Worm (Caenorhabditis elegans): ENCODE measurements around the gene srg-1.
A peak's percentile ranks its signal among the peaks of the same experiment; 100 is the strongest.

The srg-1 gene

ce11 chrIII:6278301-6278827 lies 20.2 kb upstream of the srg-1 start, which contains the start of gene C18F10.7 (continued):
- TF ChIP-seq rcor-1 (GFP tag; IDR thresholded peaks at IDR 0.05) (no peak), cebp-1 (GFP tag; IDR thresholded peaks at IDR 0.05) (peak; percentile 54; the same call in 1 of the 2 replicates), cebp-1 (tag; optimal IDR thresholded peaks at IDR 0.05) (peak; percentile 86), ceh-27 (GFP tag; optimal IDR thresholded peaks at IDR 0.05) (no peak), akir-1 (GFP tag; optimal IDR thresholded peaks at IDR 0.05) (no peak), D2030.7 (GFP tag; IDR thresholded peaks at IDR 0.05) (peak; percentile 58), chd-7 (tag; optimal IDR thresholded peaks at IDR 0.05) (no peak), lin-54 (GFP tag; optimal IDR thresholded peaks at IDR 0.05) (peak; percentile 60), ama-1 (optimal IDR thresholded peaks at IDR 0.05) (no peak), ama-1 (GFP tag; optimal IDR thresholded peaks at IDR 0.05) (no peak), nhr-27 (tag; optimal IDR thresholded peaks at IDR 0.05) (no peak), mcd-1 (GFP tag; IDR thresholded peaks at IDR 0.05) (peak; percentile 66; the same call in 1 of the 2 replicates), snpc-3.4 (tag; optimal IDR thresholded peaks at IDR 0.05) (peak; percentile 70), nhr-80 (tag; optimal IDR thresholded peaks at IDR 0.05) (peak; percentile 8), egl-18 (GFP tag; IDR thresholded peaks at IDR 0.05) (no peak), madf-6 (GFP tag; IDR thresholded peaks at IDR 0.05) (peak; percentile 82), ztf-6 (GFP tag; IDR thresholded peaks at IDR 0.05) (no peak), K12H6.12 (tag; optimal IDR thresholded peaks at IDR 0.05) (no peak), Y56A3A.18 (GFP tag; IDR thresholded peaks at IDR 0.05) (no peak), nfya-1 (tag; optimal IDR thresholded peaks at IDR 0.05; ENCODE audit: borderline replicate concordance, insufficient read depth) (no peak), snpc-1.3 (tag; optimal IDR thresholded peaks at IDR 0.05; ENCODE audit: insufficient read depth) (peak; percentile 83), nfya-2 (GFP tag; IDR thresholded peaks at IDR 0.05) (no peak), lin-35 (GFP tag; optimal IDR thresholded peaks at IDR 0.05) (peak in 1 of 3 experiments; percentile 50), hmg-1.2 (GFP tag; IDR thresholded peaks at IDR 0.05) (peak; percentile 98), mes-4 (tag; optimal IDR thresholded peaks at IDR 0.05) (no peak), F57A8.1 (GFP tag; optimal IDR thresholded peaks at IDR 0.05) (no peak), ztf-26 (tag; optimal IDR thresholded peaks at IDR 0.05) (no peak), egrh-3 (GFP tag; IDR thresholded peaks at IDR 0.05) (peak; percentile 18; the same call in 1 of the 2 replicates), dox-1 (GFP tag; IDR thresholded peaks at IDR 0.05) (peak; percentile 82), let-526 (GFP tag; IDR thresholded peaks at IDR 0.05) (no peak), dpff-1 (tag; optimal IDR thresholded peaks at IDR 0.05) (no peak), ztf-25 (GFP tag; IDR thresholded peaks at IDR 0.05) (no peak), unc-62 (GFP tag; optimal IDR thresholded peaks at IDR 0.05) (no peak), snpc-4 (GFP tag; optimal IDR thresholded peaks at IDR 0.05) (no peak), snpc-4 (tag; optimal IDR thresholded peaks at IDR 0.05) (peak in 2 of 4 experiments; percentile 9 to 39), madf-10 (tag; optimal IDR thresholded peaks at IDR 0.05) (no peak), lsy-27 (tag; optimal IDR thresholded peaks at IDR 0.05; ENCODE audit: borderline replicate concordance, insufficient read depth) (no peak), ztf-18 (tag; optimal IDR thresholded peaks at IDR 0.05) (peak; percentile 33), F22D6.2 (tag; optimal IDR thresholded peaks at IDR 0.05) (no peak), hlh-12 (tag; optimal IDR thresholded peaks at IDR 0.05) (no peak)

- no peak for TF ChIP-seq F57A8.1 (GFP tag; optimal IDR thresholded peaks at IDR 0.05)
- TF ChIP-seq ets-4 (GFP tag; optimal IDR thresholded peaks at IDR 0.05) = no peak
- no peak for TF ChIP-seq lin-35 (GFP tag; optimal IDR thresholded peaks at IDR 0.05)
- TF ChIP-seq hrde-1 (tag; optimal IDR thresholded peaks at IDR 0.05; ENCODE audit: borderline replicate concordance) = no peak
- no peak for TF ChIP-seq snpc-3.4 (tag; optimal IDR thresholded peaks at IDR 0.05)
- no peak for TF ChIP-seq pbrm-1 (GFP tag; IDR thresholded peaks at IDR 0.05)
- no peak for TF ChIP-seq ztf-28 (GFP tag; IDR thresholded peaks at IDR 0.05)
- TF ChIP-seq sea-2 (GFP tag; IDR thresholded peaks at IDR 0.05) = no peak
- no peak for TF ChIP-seq aptf-3 (GFP tag; IDR thresholded peaks at IDR 0.05)
- no peak for TF ChIP-seq mcd-1 (GFP tag; IDR thresholded peaks at IDR 0.05)
- no peak for TF ChIP-seq let-607 (tag; optimal IDR thresholded peaks at IDR 0.05)
- TF ChIP-seq Y67H2A.10 (GFP tag; conservative IDR thresholded peaks at IDR 0.05) = no peak
Measured at ce11 chrIII:6272868-6273267, 14.7 kb upstream of the srg-1 start, which contains the start of gene C18F10.2. TSS of gene C18F10.2 (plus strand) at chrIII:6273168.

All from whole organism, young adult.